Fruit fly (Drosophila melanogaster) whole organism, embryonic: ENCODE measurements around the gene mdu.
A peak's percentile ranks its signal among the peaks of the same experiment; 100 is the strongest.

ENCODE experiments used
- CG10147 ChIP-seq: fragments of 200-800 bp; sonication (Bioruptor generic); optimal IDR thresholded peaks from 2 replicates; lab custom pipeline; 2019; ENCODE audit warnings: missing biosample characterization, mild to moderate bottlenecking, missing genetic modification characterization, moderate library complexity
- CG10979 ChIP-seq: fragments of 200-800 bp; sonication (Bioruptor generic); optimal IDR thresholded peaks from 2 replicates; lab custom pipeline; 2018; ENCODE audit warnings: missing biosample characterization, mild to moderate bottlenecking, missing genetic modification characterization, moderate library complexity
- CG11093 ChIP-seq: fragments of 200-800 bp; sonication (Bioruptor generic); IDR thresholded peaks from 3 replicates; pipeline ENCODE4 v1.3.6; 2022; ENCODE audit warnings: missing biosample characterization, missing genetic modification characterization
- CG15269 ChIP-seq: fragments of 200-800 bp; sonication (Bioruptor generic); optimal IDR thresholded peaks from 2 replicates; lab custom pipeline; 2018; ENCODE audit warnings: missing biosample characterization, mild to moderate bottlenecking, missing genetic modification characterization, moderate library complexity
- CG16779 ChIP-seq: fragments of 200-800 bp; sonication (Bioruptor generic); IDR thresholded peaks from 2 replicates; pipeline ENCODE4 v1.3.6; 2022; ENCODE audit warnings: missing biosample characterization, missing genetic modification characterization
- CG17328 ChIP-seq: fragments of 200-800 bp; sonication (Bioruptor generic); IDR thresholded peaks from 2 replicates; pipeline ENCODE4 v1.3.6; 2022; ENCODE audit warnings: missing biosample characterization, missing genetic modification characterization
- CG17361 ChIP-seq: fragments of 200-800 bp; sonication (Bioruptor generic); IDR thresholded peaks from 3 replicates; pipeline ENCODE4 v1.3.6; 2022; ENCODE audit warnings: missing biosample characterization, missing genetic modification characterization
- CG18599 ChIP-seq: fragments of 200-800 bp; sonication (Bioruptor generic); optimal IDR thresholded peaks from 3 replicates; lab custom pipeline; 2017; ENCODE audit warnings: missing biosample characterization, missing genetic modification characterization, mild to moderate bottlenecking, moderate library complexity, missing genetic modification reagents
- CG2678 ChIP-seq: fragments of 200-800 bp; sonication (Bioruptor generic); optimal IDR thresholded peaks from 3 replicates; lab custom pipeline; 2019; ENCODE audit warnings: missing biosample characterization, mild to moderate bottlenecking, missing genetic modification characterization, moderate library complexity
- CG2712 ChIP-seq: fragments of 200-800 bp; optimal IDR thresholded peaks from 3 replicates; lab custom pipeline; 2019; ENCODE audit warnings: missing biosample characterization, mild to moderate bottlenecking, missing genetic modification characterization, moderate library complexity
- CG30403 ChIP-seq: fragments of 200-800 bp; sonication (Bioruptor generic); optimal IDR thresholded peaks from 3 replicates; lab custom pipeline; 2016; ENCODE audit warnings: missing biosample characterization, missing genetic modification characterization
- CG31441 ChIP-seq: fragments of 200-800 bp; sonication (Bioruptor generic); IDR thresholded peaks from 2 replicates; pipeline ENCODE4 v1.3.6; 2022; ENCODE audit warnings: missing biosample characterization, missing genetic modification characterization
- CG34422 ChIP-seq: fragments of 200-800 bp; sonication (Bioruptor generic); IDR thresholded peaks from 3 replicates; pipeline ENCODE4 v1.3.6; 2022; ENCODE audit warnings: missing biosample characterization, missing genetic modification characterization
- CG4707 ChIP-seq: fragments of 200-800 bp; sonication (Bioruptor generic); optimal IDR thresholded peaks from 2 replicates; lab custom pipeline; 2018; ENCODE audit warnings: missing biosample characterization, mild to moderate bottlenecking, missing genetic modification characterization, moderate library complexity
- CG7839 ChIP-seq: fragments of 200-800 bp; sonication (Bioruptor generic); optimal IDR thresholded peaks from 3 replicates; lab custom pipeline; 2018; ENCODE audit warnings: missing biosample characterization, mild to moderate bottlenecking, missing genetic modification characterization, moderate library complexity
- CG8765 ChIP-seq: fragments of 200-800 bp; sonication (Bioruptor generic); IDR thresholded peaks from 2 replicates; pipeline ENCODE4 v1.3.6; 2022; ENCODE audit warnings: missing biosample characterization, missing genetic modification characterization
- CoRest ChIP-seq: fragments of 200-800 bp; sonication (Bioruptor generic); optimal IDR thresholded peaks from 3 replicates; lab custom pipeline; 2018; ENCODE audit warnings: missing biosample characterization, mild to moderate bottlenecking, missing genetic modification characterization, moderate library complexity
- Dbx ChIP-seq: fragments of 200-800 bp; sonication (Bioruptor generic); IDR thresholded peaks from 3 replicates; pipeline ENCODE4 v1.3.6; 2022; ENCODE audit warnings: missing biosample characterization, missing genetic modification characterization
- Dek ChIP-seq: fragments of 200-800 bp; sonication (Bioruptor generic); optimal IDR thresholded peaks from 3 replicates; lab custom pipeline; 2019; ENCODE audit warnings: missing biosample characterization, mild to moderate bottlenecking, missing genetic modification characterization, moderate library complexity
- Eip74EF ChIP-seq, 2 experiments: fragments of 200-800 bp in 1 of 2; fragments of >200 bp in 1 of 2; sonication (Bioruptor generic) in 1 of 2; optimal IDR thresholded peaks; 2 replicates each; lab custom pipeline; 2017 to 2019; ENCODE audit warnings: missing biosample characterization in 2 of 2, missing genetic modification characterization in 2 of 2, mild to moderate bottlenecking in 1 of 2, moderate library complexity in 1 of 2
- Fer1 ChIP-seq: fragments of 200-800 bp; sonication (Bioruptor generic); optimal IDR thresholded peaks from 2 replicates; lab custom pipeline; 2017; ENCODE audit warnings: missing biosample characterization, mild to moderate bottlenecking, missing genetic modification characterization
- HLH54F ChIP-seq: fragments of 200-800 bp; sonication (Bioruptor generic); optimal IDR thresholded peaks from 3 replicates; lab custom pipeline; 2016; ENCODE audit warnings: missing biosample characterization, missing genetic modification characterization
- Hey ChIP-seq: fragments of 200-800 bp; sonication (Bioruptor generic); optimal IDR thresholded peaks from 3 replicates; lab custom pipeline; 2018; ENCODE audit warnings: missing biosample characterization, mild to moderate bottlenecking, missing genetic modification characterization
- Hr3 ChIP-seq: fragments of 200-800 bp; sonication (Bioruptor generic); optimal IDR thresholded peaks from 3 replicates; lab custom pipeline; 2016; ENCODE audit warnings: missing biosample characterization, missing genetic modification characterization
- Hr51 ChIP-seq, 2 experiments: fragments of 200-800 bp; sonication (Bioruptor generic); optimal IDR thresholded peaks; 2 replicates in 1 of 2; 3 replicates in 1 of 2; lab custom pipeline; 2016 to 2018; ENCODE audit warnings: missing biosample characterization in 2 of 2, missing genetic modification characterization in 2 of 2, mild to moderate bottlenecking in 1 of 2, moderate library complexity in 1 of 2
- Jarid2 ChIP-seq: fragments of 200-800 bp; sonication (Bioruptor generic); optimal IDR thresholded peaks from 3 replicates; lab custom pipeline; 2017; ENCODE audit warnings: mild to moderate bottlenecking, missing biosample characterization, missing genetic modification reagents, missing genetic modification characterization
- Med ChIP-seq: fragments of 200-800 bp; sonication (Bioruptor generic); peaks from one replicate; lab custom pipeline; 2016; ENCODE audit warnings: missing biosample characterization, missing genetic modification characterization, mild to moderate bottlenecking, inconsistent platforms, moderate library complexity
- NK7.1 ChIP-seq: fragments of 200-800 bp; sonication (Bioruptor generic); optimal IDR thresholded peaks from 3 replicates; lab custom pipeline; 2016; ENCODE audit warnings: missing biosample characterization, missing genetic modification characterization
- Xrp1 ChIP-seq: fragments of 200-800 bp; sonication (Bioruptor generic); IDR thresholded peaks from 2 replicates; pipeline ENCODE4 v1.3.6; 2022; ENCODE audit warnings: missing biosample characterization, missing genetic modification characterization
- abd-A ChIP-seq: fragments of 200-800 bp; sonication (Bioruptor generic); optimal IDR thresholded peaks from 3 replicates; lab custom pipeline; 2019; ENCODE audit warnings: missing biosample characterization, mild to moderate bottlenecking, missing genetic modification characterization, moderate library complexity
- btn ChIP-seq: fragments of 200-800 bp; sonication (Bioruptor generic); optimal IDR thresholded peaks from 2 replicates; lab custom pipeline; 2016; ENCODE audit warnings: missing biosample characterization, missing genetic modification characterization
- cas ChIP-seq: fragments of 200-800 bp; sonication (Bioruptor generic); IDR thresholded peaks from 2 replicates; pipeline ENCODE4 v1.3.6; 2022; ENCODE audit warnings: missing biosample characterization, missing genetic modification characterization
- caup ChIP-seq: fragments of 200-800 bp; sonication (Bioruptor generic); optimal IDR thresholded peaks from 3 replicates; lab custom pipeline; 2017; ENCODE audit warnings: missing biosample characterization, mild to moderate bottlenecking, missing genetic modification characterization, moderate library complexity; ENCODE audit not compliant: severe bottlenecking
- dmrt11E ChIP-seq: fragments of 200-800 bp; sonication (Bioruptor generic); optimal IDR thresholded peaks from 3 replicates; lab custom pipeline; 2018; ENCODE audit warnings: missing biosample characterization, mild to moderate bottlenecking, missing genetic modification characterization, moderate library complexity
- dmrt99B ChIP-seq: fragments of 200-800 bp; sonication (Bioruptor generic); optimal IDR thresholded peaks from 2 replicates; lab custom pipeline; 2018; ENCODE audit warnings: missing biosample characterization, mild to moderate bottlenecking, missing genetic modification characterization, moderate library complexity
- fd102C ChIP-seq: fragments of 200-800 bp; sonication (Bioruptor generic); optimal IDR thresholded peaks from 2 replicates; lab custom pipeline; 2018; ENCODE audit warnings: missing biosample characterization, mild to moderate bottlenecking, missing genetic modification characterization, moderate library complexity
- fd96Cb ChIP-seq: fragments of 200-800 bp; sonication (Bioruptor generic); optimal IDR thresholded peaks from 2 replicates; lab custom pipeline; 2018; ENCODE audit warnings: missing biosample characterization, mild to moderate bottlenecking, missing genetic modification characterization, moderate library complexity
- inv ChIP-seq: fragments of 200-800 bp; sonication (Bioruptor generic); IDR thresholded peaks from 2 replicates; pipeline ENCODE4 v1.3.6; 2022; ENCODE audit warnings: missing biosample characterization, missing genetic modification characterization; ENCODE audit not compliant: partially characterized antibody
- ken ChIP-seq: fragments of 200-800 bp; sonication (Bioruptor generic); IDR thresholded peaks from 3 replicates; pipeline ENCODE4 v1.3.6; 2022; ENCODE audit warnings: missing biosample characterization, missing genetic modification characterization
- lmd ChIP-seq: fragments of 200-800 bp; sonication (Bioruptor generic); IDR thresholded peaks from 2 replicates; pipeline ENCODE4 v1.3.6; 2022; ENCODE audit warnings: missing biosample characterization, missing genetic modification characterization
- oc ChIP-seq: fragments of 200-800 bp; sonication (Bioruptor generic); optimal IDR thresholded peaks from 2 replicates; lab custom pipeline; 2018; ENCODE audit warnings: missing biosample characterization, mild to moderate bottlenecking, missing genetic modification characterization, moderate library complexity
- pnt ChIP-seq: fragments of 200-800 bp; sonication (Bioruptor generic); optimal IDR thresholded peaks from 3 replicates; lab custom pipeline; 2016; ENCODE audit warnings: missing biosample characterization, missing genetic modification characterization
- prd ChIP-seq, 3 experiments: fragments of >200 bp in 2 of 3; fragments of 200-800 bp in 1 of 3; sonication (Bioruptor generic) in 1 of 3; optimal IDR thresholded peaks in 2 of 3; IDR thresholded peaks in 1 of 3; 2 replicates in 2 of 3; 3 replicates in 1 of 3; pipeline versions ENCODE4 v1.3.6 to Lab custom; 2017 to 2022; ENCODE audit warnings: missing biosample characterization in 1 of 3, missing genetic modification characterization in 1 of 3
- scrt ChIP-seq: fragments of 200-800 bp; sonication (Bioruptor generic); optimal IDR thresholded peaks from 2 replicates; lab custom pipeline; 2018; ENCODE audit warnings: missing biosample characterization, mild to moderate bottlenecking, missing genetic modification characterization, moderate library complexity
- sens ChIP-seq: fragments of 200-800 bp; sonication (Bioruptor generic); peaks from one replicate; lab custom pipeline; 2016; ENCODE audit warnings: missing biosample characterization, missing genetic modification characterization
- sob ChIP-seq: fragments of 200-800 bp; sonication (Bioruptor generic); IDR thresholded peaks from 2 replicates; pipeline ENCODE4 v1.3.6; 2022; ENCODE audit warnings: missing biosample characterization, missing genetic modification characterization
- toy ChIP-seq: fragments of 200-800 bp; sonication (Bioruptor generic); IDR thresholded peaks from 2 replicates; pipeline ENCODE4 v1.3.6; 2022; ENCODE audit warnings: missing biosample characterization, missing genetic modification characterization

The mdu gene

DNA sequence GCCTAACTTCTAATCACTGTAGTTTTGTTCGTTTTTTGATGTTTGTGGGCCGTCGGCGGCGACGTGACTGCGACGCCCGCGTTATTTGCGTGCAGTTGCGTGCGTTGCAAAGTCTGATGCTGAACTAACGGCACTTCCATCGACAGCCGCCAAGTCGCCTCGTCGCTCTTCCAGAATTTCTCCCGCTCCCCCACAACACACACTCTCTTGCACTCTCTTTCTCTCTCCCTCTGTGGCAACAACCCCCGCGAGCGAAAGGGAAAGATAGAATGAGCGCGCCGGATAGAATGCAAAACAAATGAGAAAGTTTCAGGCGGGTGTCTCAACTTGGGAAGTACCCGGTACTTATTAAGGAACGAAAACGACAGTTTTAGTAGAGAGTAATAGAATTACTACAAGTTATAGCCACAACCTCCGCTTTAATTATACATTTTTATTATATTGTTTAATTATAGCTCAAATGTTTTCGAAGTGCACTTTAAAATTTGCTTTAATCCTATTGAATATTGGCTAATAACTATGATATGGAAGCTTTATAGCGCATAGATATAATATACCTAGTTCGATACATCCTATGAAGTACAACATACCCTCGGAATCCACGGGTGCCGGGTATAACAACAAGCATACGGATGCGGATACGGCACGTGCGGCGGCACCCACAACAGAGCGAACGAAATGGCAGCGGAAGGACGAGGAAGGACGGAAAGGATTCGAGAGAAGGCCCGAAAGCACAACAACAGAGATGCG is 50.0 kb downstream of the mdu start (continued):
- no peak for TF ChIP-seq CG17328 (GFP tag; lab: Robert Waterston, UW)
- TF ChIP-seq Jarid2 (GFP tag; lab: Kevin White, UChicago) = peak; percentile 48
- no peak for TF ChIP-seq inv (GFP tag; lab: Robert Waterston, UW)
- peak; percentile 54 for TF ChIP-seq Med
- TF ChIP-seq Hr3 = no peak
- TF ChIP-seq CG11093 (GFP tag; lab: Robert Waterston, UW) = 0 out of 3 replicates have a peak, but pooled peaks have one; percentile 23
- no peak for TF ChIP-seq toy (GFP tag; lab: Robert Waterston, UW)
- TF ChIP-seq CG34422 = 0 out of 3 replicates have a peak, but pooled peaks have one; percentile 27
- TF ChIP-seq HLH54F (GFP tag; lab: Kevin White, UChicago) = no peak
- TF ChIP-seq CG16779 (GFP tag; lab: Robert Waterston, UW) = no peak
- peak; percentile 45 for TF ChIP-seq sens (GFP tag; lab: Kevin White, UChicago)
- no peak for TF ChIP-seq fd102C
- peak; percentile 32 for TF ChIP-seq Xrp1
- no peak for TF ChIP-seq caup (GFP tag; lab: Kevin White, UChicago)
- peak; percentile 1 for TF ChIP-seq dmrt11E
- peak; percentile 41 for TF ChIP-seq CG2678
- TF ChIP-seq CG8765 (GFP tag; lab: Robert Waterston, UW) = no peak
- peak; percentile 20 for TF ChIP-seq lmd (GFP tag; lab: Robert Waterston, UW)
- no peak for TF ChIP-seq btn (GFP tag; lab: Kevin White, UChicago)
- no peak for TF ChIP-seq sob
- peak; percentile 36 for TF ChIP-seq CG2712 (tag; lab: Kevin White, UChicago)
- TF ChIP-seq CG15269 = peak; percentile 46
- TF ChIP-seq NK7.1 (GFP tag; lab: Kevin White, UChicago) = no peak
- TF ChIP-seq fd96Cb (tag; lab: Kevin White, UChicago) = peak; percentile 36
- TF ChIP-seq scrt (GFP tag; lab: Kevin White, UChicago) = peak; percentile 35
- TF ChIP-seq oc (tag; lab: Kevin White, UChicago) = no peak
- TF ChIP-seq CG10979 = peak; percentile 45
- TF ChIP-seq pnt = no peak
- peak; percentile 58 for TF ChIP-seq CG31441 (GFP tag; lab: Robert Waterston, UW)
- TF ChIP-seq cas (GFP tag; lab: Robert Waterston, UW) = no peak
- TF ChIP-seq CG10147 (GFP tag; lab: Kevin White, UChicago) = peak; percentile 54
- TF ChIP-seq CG18599 = peak; percentile 49
- TF ChIP-seq Fer1 (GFP tag; lab: Kevin White, UChicago) = peak; percentile 18
- TF ChIP-seq Dbx (GFP tag; lab: Robert Waterston, UW) = 0 out of 3 replicates have a peak, but pooled peaks have one; percentile 8
- peak; percentile 41 for TF ChIP-seq Dek (tag; lab: Kevin White, UChicago)
- TF ChIP-seq prd (optimal IDR thresholded peaks at IDR 0.05; lab: Kevin White, UChicago) = no peak
- peak; percentile 25; the same call in 2 of the 3 replicates for TF ChIP-seq prd (GFP tag; IDR thresholded peaks at IDR 0.05; lab: Robert Waterston, UW)
- no peak for TF ChIP-seq CG30403 (GFP tag; lab: Kevin White, UChicago)
- TF ChIP-seq CG17361 (GFP tag; lab: Robert Waterston, UW) = peak; percentile 60; the same call in 2 of the 3 replicates
- peak; percentile 45 for TF ChIP-seq dmrt99B (tag; lab: Kevin White, UChicago)
- TF ChIP-seq Eip74EF (GFP tag; optimal IDR thresholded peaks at IDR 0.05; lab: Kevin White, UChicago) = no peak
- peak; percentile 55 for TF ChIP-seq CoRest
- no peak for TF ChIP-seq CG4707 (GFP tag; lab: Kevin White, UChicago)
- TF ChIP-seq abd-A = no peak
- TF ChIP-seq Hr51 (GFP tag; optimal IDR thresholded peaks at IDR 0.05; lab: Kevin White, UChicago) = peak in 1 of 2 experiments; percentile 19
- no peak for TF ChIP-seq ken (GFP tag; lab: Robert Waterston, UW)
- TF ChIP-seq Hey = peak; percentile 0
- TF ChIP-seq CG7839 = peak; percentile 54
